Worm (Caenorhabditis elegans) whole organism, early embryonic: Measurements from ENCODE around the gene frpr-5.
A peak's percentile ranks its signal among the peaks of the same experiment; 100 is the strongest.

Experiments used
- B0310.2 ChIP-seq: sonication (generic microtip); optimal IDR thresholded peaks from 2 replicates; lab custom pipeline; 2016; ENCODE audit warnings: mild to moderate bottlenecking, missing genetic modification characterization, missing compliant biosample characterization
- F13C5.2 ChIP-seq: sonication (generic microtip); optimal IDR thresholded peaks from 2 replicates; lab custom pipeline; 2017; ENCODE audit warnings: mild to moderate bottlenecking, missing genetic modification characterization, inconsistent platforms, missing compliant biosample characterization
- aly-1 ChIP-seq: sonication (generic microtip); optimal IDR thresholded peaks from 2 replicates; lab custom pipeline; 2016; ENCODE audit warnings: missing genetic modification characterization, missing compliant biosample characterization
- ama-1 ChIP-seq: fragments of 150-350 bp; optimal IDR thresholded peaks from 2 replicates; lab custom pipeline; 2014
- ceh-13 ChIP-seq: fragments of 200-800 bp; sonication (Bioruptor generic); optimal IDR thresholded peaks from 2 replicates; lab custom pipeline; 2018; ENCODE audit warnings: mild to moderate bottlenecking, missing genetic modification characterization, missing compliant biosample characterization
- ceh-36 ChIP-seq: sonication (generic microtip); optimal IDR thresholded peaks from 2 replicates; lab custom pipeline; 2016; ENCODE audit warnings: missing genetic modification characterization, inconsistent platforms, missing compliant biosample characterization
- ets-7 ChIP-seq: sonication (generic microtip); optimal IDR thresholded peaks from 2 replicates; lab custom pipeline; 2016; ENCODE audit warnings: missing genotype, missing genetic modification characterization, missing compliant biosample characterization
- flt-1 ChIP-seq: fragments of 200-800 bp; sonication (Bioruptor generic); IDR thresholded peaks from 2 replicates; pipeline ENCODE4 v1.3.6; 2022; ENCODE audit warnings: missing genetic modification characterization, missing compliant biosample characterization
- hmbx-1 ChIP-seq: sonication (generic microtip); optimal IDR thresholded peaks from 2 replicates; lab custom pipeline; 2016; ENCODE audit warnings: mild to moderate bottlenecking, missing genetic modification characterization, missing compliant biosample characterization
- hmg-4 ChIP-seq: fragments of 200-800 bp; sonication (Bioruptor generic); optimal IDR thresholded peaks from 2 replicates; lab custom pipeline; 2018; ENCODE audit warnings: mild to moderate bottlenecking, missing genetic modification characterization, missing compliant biosample characterization
- hnd-1 ChIP-seq: sonication (generic microtip); optimal IDR thresholded peaks from 2 replicates; lab custom pipeline; 2016; ENCODE audit warnings: missing genetic modification characterization, missing compliant biosample characterization
- pes-1 ChIP-seq: fragments of 200-800 bp; sonication (Bioruptor generic); IDR thresholded peaks from 2 replicates; pipeline ENCODE4 v1.3.6; 2022; ENCODE audit warnings: missing genetic modification reagents, missing genetic modification characterization, missing compliant biosample characterization
- scrt-1 ChIP-seq: fragments of 200-800 bp; sonication (Bioruptor generic); IDR thresholded peaks from 2 replicates; pipeline ENCODE4 v1.3.6; 2022; ENCODE audit warnings: missing genetic modification characterization, missing compliant biosample characterization
- sea-1 ChIP-seq: fragments of 200-800 bp; sonication (Bioruptor generic); conservative IDR thresholded peaks from 2 replicates; pipeline ENCODE4 v1.3.6; 2022; ENCODE audit warnings: missing genetic modification characterization, missing compliant biosample characterization
- tbx-11 ChIP-seq: fragments of 200-800 bp; sonication (Bioruptor generic); IDR thresholded peaks from 2 replicates; pipeline ENCODE4 v1.3.6; 2022; ENCODE audit warnings: missing genetic modification characterization, missing compliant biosample characterization
- tbx-37 ChIP-seq: fragments of 200-800 bp; sonication (Bioruptor generic); conservative IDR thresholded peaks from 2 replicates; pipeline ENCODE4 v1.3.6; 2022; ENCODE audit warnings: missing genetic modification reagents, missing genetic modification characterization, missing compliant biosample characterization
- tra-4 ChIP-seq: sonication (generic microtip); optimal IDR thresholded peaks from 2 replicates; lab custom pipeline; 2017; ENCODE audit warnings: missing genetic modification characterization, missing compliant biosample characterization

frpr-5 gene

ce11 chrV:13556746-13557145 is 20.8 kb upstream of the frpr-5 start, which contains the start of gene cav-2:
Gene cav-2 (plus strand): TSS chrV:13557104.
- TF ChIP-seq tbx-37 (GFP tag; lab: Robert Waterston, UW) (peak; percentile 63), sea-1 (GFP tag; lab: Robert Waterston, UW) (no peak), scrt-1 (GFP tag; lab: Robert Waterston, UW) (peak; percentile 52; the same call in 1 of the 2 replicates)

DNA sequence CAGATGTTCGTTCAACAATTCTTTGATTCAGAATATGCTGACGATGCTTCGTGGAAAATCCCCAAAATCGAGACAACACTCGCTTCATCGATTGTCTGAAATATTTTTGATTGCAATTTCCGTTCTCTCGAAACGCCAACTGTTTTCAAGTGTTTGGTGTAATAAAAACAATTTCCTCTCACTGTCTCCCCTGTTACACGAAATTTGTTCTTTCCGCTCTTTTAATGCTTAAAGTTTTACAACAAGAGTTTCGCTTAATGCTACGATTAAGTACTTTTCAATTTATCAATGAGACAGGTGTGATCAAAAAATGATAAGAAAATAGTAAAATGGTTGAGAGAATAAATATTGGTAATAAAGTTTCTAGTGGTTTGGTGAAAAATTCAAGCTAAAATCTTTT is 20.4 kb upstream of the frpr-5 start, which contains the start of gene C56A3.6:
C56A3.6 (minus strand) TSS at position 101 of the 400 bp plus-strand sequence.
- TF ChIP-seq ets-7 (no peak), F13C5.2 (tag; lab: Kevin White, UChicago) (no peak), pes-1 (no peak), tbx-11 (GFP tag; lab: Robert Waterston, UW) (no peak), tbx-37 (GFP tag; lab: Robert Waterston, UW) (no peak), B0310.2 (tag; lab: Kevin White, UChicago) (no peak), scrt-1 (GFP tag; lab: Robert Waterston, UW) (no peak), sea-1 (GFP tag; lab: Robert Waterston, UW) (no peak), ceh-36 (tag; lab: Kevin White, UChicago) (no peak), hnd-1 (tag; lab: Kevin White, UChicago) (no peak), aly-1 (no peak), ceh-13 (no peak), hmg-4 (GFP tag; lab: Kevin White, UChicago) (no peak), ama-1 (lab: Kevin White, UChicago) (no peak), tra-4 (tag; lab: Kevin White, UChicago) (no peak), flt-1 (no peak), hmbx-1 (no peak)

ce11 chrV:13551601-13552000 is 15.7 kb upstream of the frpr-5 start, which contains the start of the genes C56A3.4 and C56A3.5:
Gene C56A3.4 (minus strand): TSS chrV:13551754.
Gene C56A3.5 (plus strand): TSS chrV:13551967.
- no peak for TF ChIP-seq ets-7
- no peak for TF ChIP-seq hnd-1 (tag; lab: Kevin White, UChicago)
- no peak for TF ChIP-seq ama-1 (lab: Kevin White, UChicago)
- no peak for TF ChIP-seq F13C5.2 (tag; lab: Kevin White, UChicago)
- no peak for TF ChIP-seq flt-1
- TF ChIP-seq hmbx-1: no peak

- TF ChIP-seq scrt-1 (GFP tag; lab: Robert Waterston, UW): no peak
- TF ChIP-seq tbx-11 (GFP tag; lab: Robert Waterston, UW): no peak
- TF ChIP-seq tra-4 (tag; lab: Kevin White, UChicago): no peak
- TF ChIP-seq hnd-1 (tag; lab: Kevin White, UChicago): no peak
- no peak for TF ChIP-seq ceh-36 (tag; lab: Kevin White, UChicago)
- no peak for TF ChIP-seq F13C5.2 (tag; lab: Kevin White, UChicago)
- no peak for TF ChIP-seq pes-1
- TF ChIP-seq flt-1: no peak
- TF ChIP-seq hmg-4 (GFP tag; lab: Kevin White, UChicago): no peak
- TF ChIP-seq ama-1 (lab: Kevin White, UChicago): no peak
- no peak for TF ChIP-seq ets-7
These were observed 3.4 kb downstream of the frpr-5 start for ce11 chrV:13532469-13532868.

- TF ChIP-seq pes-1 (no peak), aly-1 (no peak), hmg-4 (GFP tag; lab: Kevin White, UChicago) (no peak), flt-1 (no peak), scrt-1 (GFP tag; lab: Robert Waterston, UW) (no peak), ceh-13 (no peak), ets-7 (no peak), hmbx-1 (no peak), B0310.2 (tag; lab: Kevin White, UChicago) (no peak), tra-4 (tag; lab: Kevin White, UChicago) (no peak), tbx-37 (GFP tag; lab: Robert Waterston, UW) (no peak), ceh-36 (tag; lab: Kevin White, UChicago) (no peak)
These were observed 5.2 kb downstream of the frpr-5 start, which contains the start of gene ttr-44 for ce11 chrV:13530698-13531097. Gene ttr-44 (minus strand): TSS chrV:13530744.

ce11 chrV:13529165-13529564 is 6.7 kb downstream of the frpr-5 start:
- TF ChIP-seq tbx-11 (GFP tag; lab: Robert Waterston, UW) (no peak), ets-7 (no peak), pes-1 (no peak), sea-1 (GFP tag; lab: Robert Waterston, UW) (no peak), ama-1 (lab: Kevin White, UChicago) (no peak), ceh-13 (no peak), aly-1 (no peak), F13C5.2 (tag; lab: Kevin White, UChicago) (no peak), tbx-37 (GFP tag; lab: Robert Waterston, UW) (no peak), hnd-1 (tag; lab: Kevin White, UChicago) (no peak), scrt-1 (GFP tag; lab: Robert Waterston, UW) (no peak), tra-4 (tag; lab: Kevin White, UChicago) (no peak), hmbx-1 (no peak), ceh-36 (tag; lab: Kevin White, UChicago) (no peak)

DNA sequence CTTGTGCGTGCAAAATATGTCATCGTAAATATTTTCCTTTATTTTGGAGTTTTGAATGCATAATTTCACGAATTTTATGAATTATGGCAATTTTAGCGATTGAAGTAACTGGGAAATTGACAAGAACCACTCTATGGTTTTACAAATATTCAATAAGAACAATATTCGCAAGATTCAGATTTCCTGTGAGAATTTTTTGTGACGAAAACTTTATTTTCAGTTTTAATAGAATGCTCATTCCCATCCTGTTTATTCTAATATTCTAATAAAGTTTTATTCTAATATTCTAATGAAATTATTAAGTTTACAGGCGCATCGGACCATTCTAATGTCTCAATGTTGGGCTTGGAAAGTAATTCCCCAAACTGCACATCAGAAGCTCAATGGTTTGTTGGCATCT is 12.7 kb downstream of the frpr-5 start, which contains the start of gene R11G10.3:
R11G10.3 (plus strand) TSS at position 301 of the 400 bp plus-strand sequence.
- TF ChIP-seq sea-1 (GFP tag; lab: Robert Waterston, UW) (no peak), pes-1 (no peak), F13C5.2 (tag; lab: Kevin White, UChicago) (no peak), hmg-4 (GFP tag; lab: Kevin White, UChicago) (no peak)

- TF ChIP-seq ceh-13 (no peak), tbx-11 (GFP tag; lab: Robert Waterston, UW) (no peak), ceh-36 (tag; lab: Kevin White, UChicago) (no peak), tra-4 (tag; lab: Kevin White, UChicago) (no peak), B0310.2 (tag; lab: Kevin White, UChicago) (no peak), hmbx-1 (no peak), hnd-1 (tag; lab: Kevin White, UChicago) (no peak), ama-1 (lab: Kevin White, UChicago) (no peak), tbx-37 (GFP tag; lab: Robert Waterston, UW) (no peak), pes-1 (no peak), sea-1 (GFP tag; lab: Robert Waterston, UW) (no peak)
These were observed 20.8 kb downstream of the frpr-5 start, which contains the start of gene semi-1 for ce11 chrV:13515115-13515514. Gene semi-1 (minus strand): TSS chrV:13515215.
